Worm (Caenorhabditis elegans) whole organism, mixed stage, embryonic: Measurements from ENCODE around the gene mrpl-40.

Source experiments
- ceh-39 ChIP-seq: fragments of 150-350 bp; optimal IDR thresholded peaks from 2 replicates; lab custom pipeline; 2014; ENCODE audit warnings: missing biosample characterization, missing genetic modification characterization
- lsy-2 ChIP-seq: fragments of 150-350 bp; optimal IDR thresholded peaks from 2 replicates; lab custom pipeline; 2014; ENCODE audit warnings: missing biosample characterization, missing genetic modification characterization
- mep-1 ChIP-seq: fragments of 150-350 bp; optimal IDR thresholded peaks from 2 replicates; lab custom pipeline; 2017; ENCODE audit warnings: missing biosample characterization, missing genetic modification reagents, missing genetic modification characterization, inconsistent platforms
- nhr-12 ChIP-seq: fragments of 150-350 bp; optimal IDR thresholded peaks from 2 replicates; lab custom pipeline; 2014; ENCODE audit warnings: missing biosample characterization, missing genetic modification characterization
- sptf-1 ChIP-seq: sonication (generic microtip); optimal IDR thresholded peaks from 2 replicates; lab custom pipeline; 2017; ENCODE audit warnings: mild to moderate bottlenecking, missing genetic modification characterization, moderate library complexity, missing compliant biosample characterization
- unc-39 ChIP-seq: fragments of 150-350 bp; optimal IDR thresholded peaks from 2 replicates; lab custom pipeline; 2014; ENCODE audit warnings: missing biosample characterization, missing genetic modification characterization

DNA sequence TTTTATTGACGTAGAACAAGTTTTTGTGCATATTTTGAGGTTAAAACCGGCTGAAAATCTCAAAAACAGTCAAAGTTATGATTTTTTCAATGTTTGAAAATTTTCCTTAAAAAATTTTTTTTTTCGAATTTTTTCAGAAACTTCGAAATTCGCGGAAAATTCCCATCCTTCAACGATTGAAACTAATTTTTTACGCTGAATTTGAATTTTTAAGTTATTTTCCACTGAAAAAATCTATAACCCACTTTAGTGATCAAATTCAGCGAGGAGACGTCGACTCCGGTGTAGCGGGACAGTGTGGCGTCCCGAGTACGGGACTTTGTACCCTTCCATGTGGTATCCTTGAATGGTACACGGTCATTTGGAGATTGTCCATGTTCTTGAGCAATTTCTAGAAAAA is 4.9 kb downstream of the mrpl-40 start:
- TF ChIP-seq mep-1 (no peak), unc-39 (tag; lab: Kevin White, UChicago) (no peak), ceh-39 (tag; lab: Kevin White, UChicago) (no peak), lsy-2 (tag; lab: Kevin White, UChicago) (no peak), sptf-1 (no peak), nhr-12 (no peak)
